Fruit fly (Drosophila melanogaster): ENCODE data around the gene Nbr.

- TF ChIP-seq CG10348 (GFP tag; IDR thresholded peaks at IDR 0.05): no peak
- no peak for TF ChIP-seq CG12605 (GFP tag; IDR thresholded peaks at IDR 0.05)
- no peak for TF ChIP-seq gl (tag; optimal IDR thresholded peaks at IDR 0.05)
- TF ChIP-seq CG4496 (GFP tag; IDR thresholded peaks at IDR 0.05): no peak
- no peak for TF ChIP-seq CG8159 (tag; optimal IDR thresholded peaks at IDR 0.05)
- no peak for TF ChIP-seq CG14655 (GFP tag; optimal IDR thresholded peaks at IDR 0.05)
These were observed 32.4 kb upstream of the Nbr start for dm6 chr2L:21195331-21195730.

Data from whole organism, pupa.